Fruit fly (Drosophila melanogaster) whole organism, embryonic: Measurements from ENCODE around the gene CG10730.

Experiments used
- Fer1 ChIP-seq: fragments of 200-800 bp; sonication (Bioruptor generic); optimal IDR thresholded peaks from 2 replicates; lab custom pipeline; 2017; ENCODE audit warnings: missing biosample characterization, mild to moderate bottlenecking, missing genetic modification characterization
- fd102C ChIP-seq: fragments of 200-800 bp; sonication (Bioruptor generic); optimal IDR thresholded peaks from 2 replicates; lab custom pipeline; 2018; ENCODE audit warnings: missing biosample characterization, mild to moderate bottlenecking, missing genetic modification characterization, moderate library complexity
- kah ChIP-seq: fragments of 200-800 bp; sonication (Bioruptor generic); optimal IDR thresholded peaks from 2 replicates; lab custom pipeline; 2018; ENCODE audit warnings: missing biosample characterization, mild to moderate bottlenecking, missing genetic modification characterization
- kay ChIP-seq: fragments of 200-800 bp; sonication (Bioruptor generic); optimal IDR thresholded peaks from 2 replicates; lab custom pipeline; 2016; ENCODE audit warnings: missing biosample characterization, missing genetic modification characterization
- peb ChIP-seq: fragments of 200-800 bp; sonication (Bioruptor generic); IDR thresholded peaks from 2 replicates; pipeline ENCODE4 v1.3.6; 2022; ENCODE audit warnings: missing biosample characterization, missing genetic modification characterization
- twi ChIP-seq: fragments of 200-800 bp; optimal IDR thresholded peaks from 2 replicates; lab custom pipeline; 2019; ENCODE audit warnings: missing biosample characterization, mild to moderate bottlenecking, missing genetic modification characterization, moderate library complexity
- yki ChIP-seq: fragments of >200 bp; optimal IDR thresholded peaks from 3 replicates; lab custom pipeline; 2018

DNA sequence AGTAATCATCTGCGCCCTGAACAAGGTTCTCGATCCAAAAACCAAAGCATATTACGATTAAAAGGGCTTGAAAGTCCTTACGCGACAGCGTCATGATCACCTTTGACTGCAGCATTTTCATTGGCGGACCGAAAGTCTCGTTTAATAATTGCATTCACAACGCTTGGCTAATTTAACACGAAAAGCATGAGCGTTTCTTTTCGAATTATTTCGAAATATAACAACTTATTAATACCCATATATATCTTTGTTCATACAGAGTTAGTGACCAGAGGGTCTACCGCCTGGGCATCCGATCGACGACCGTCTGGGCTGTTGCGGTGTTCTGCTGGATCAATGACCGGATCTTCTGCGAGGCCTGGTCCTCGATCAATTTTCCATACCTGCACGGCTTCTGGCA is at the start of gene CG10730:
- TF ChIP-seq twi (tag; lab: Kevin White, UChicago), result no peak
- no peak for TF ChIP-seq kay (GFP tag; lab: Kevin White, UChicago)
- no peak for TF ChIP-seq Fer1 (GFP tag; lab: Kevin White, UChicago)
- no peak for TF ChIP-seq kah
- no peak for TF ChIP-seq peb
- TF ChIP-seq fd102C (GFP tag; lab: Kevin White, UChicago), result no peak
- no peak for TF ChIP-seq yki (lab: Kevin White, UChicago)
